Fruit fly (Drosophila melanogaster) whole organism, wandering third instar larva: ENCODE measurements around the gene CG18596.

Experiments used
- Dfd ChIP-seq: fragments of >200 bp; optimal IDR thresholded peaks from 2 replicates; lab custom pipeline; 2017; ENCODE audit warnings: missing biosample characterization, missing genetic modification characterization
- Hr78 ChIP-seq: fragments of >200 bp; optimal IDR thresholded peaks from 2 replicates; lab custom pipeline; 2017; ENCODE audit warnings: missing biosample characterization, missing genetic modification characterization
- Hr83 ChIP-seq: fragments of 200-300 bp; sonication (Bioruptor generic); optimal IDR thresholded peaks from 2 replicates; lab custom pipeline; 2016; ENCODE audit warnings: missing biosample characterization, mild to moderate bottlenecking, missing genetic modification characterization, moderate library complexity; ENCODE audit not compliant: poor library complexity, severe bottlenecking
- pan ChIP-seq: fragments of >200 bp; optimal IDR thresholded peaks from 2 replicates; lab custom pipeline; 2017

- no peak for TF ChIP-seq Dfd (GFP tag; lab: Kevin White, UChicago)
- TF ChIP-seq Hr78 (GFP tag; lab: Kevin White, UChicago) = no peak
- TF ChIP-seq pan (lab: Kevin White, UChicago) = no peak
- TF ChIP-seq Hr83 (GFP tag; lab: Kevin White, UChicago) = no peak
Measured at dm6 chr3R:22368777-22369214, 6.9 kb upstream of the CG18596 start.
